Worm (Caenorhabditis elegans) whole organism, L4 larva: ENCODE results near the gene F42A9.17.
A peak's percentile ranks its signal among the peaks of the same experiment; 100 is the strongest.

ENCODE experiments used
- F37D6.2 ChIP-seq: sonication (generic microtip); optimal IDR thresholded peaks from 2 replicates; lab custom pipeline; 2016; ENCODE audit warnings: mild to moderate bottlenecking, missing genetic modification characterization, missing compliant biosample characterization
- R02D3.7 ChIP-seq: fragments of 150-350 bp; sonication (generic microtip); optimal IDR thresholded peaks from 3 replicates; lab custom pipeline; 2014; ENCODE audit warnings: missing biosample characterization, missing genetic modification characterization
- T26A8.4 ChIP-seq: fragments of 200-800 bp; sonication (Bioruptor generic); IDR thresholded peaks from 2 replicates; pipeline ENCODE4 v1.3.6; 2022; ENCODE audit warnings: missing genetic modification characterization, missing compliant biosample characterization
- Y48G9A.11 ChIP-seq: fragments of 200-800 bp; sonication (Bioruptor generic); IDR thresholded peaks from 2 replicates; pipeline ENCODE4 v1.3.6; 2022; ENCODE audit warnings: missing genetic modification reagents, missing genetic modification characterization, missing compliant biosample characterization
- aha-1 ChIP-seq: fragments of 150-350 bp; peaks from one replicate; lab custom pipeline; 2014; ENCODE audit warnings: missing biosample characterization, missing genetic modification characterization
- ceh-32 ChIP-seq: sonication (generic microtip); optimal IDR thresholded peaks from 2 replicates; lab custom pipeline; 2016; ENCODE audit warnings: mild to moderate bottlenecking, missing genetic modification characterization, missing compliant biosample characterization; ENCODE audit not compliant: poor library complexity
- ceh-62 ChIP-seq: sonication (generic microtip); optimal IDR thresholded peaks from 2 replicates; lab custom pipeline; 2017; ENCODE audit warnings: missing biosample characterization, missing genetic modification characterization
- cey-2 ChIP-seq: sonication (generic microtip); optimal IDR thresholded peaks from 3 replicates; lab custom pipeline; 2017; ENCODE audit warnings: missing genetic modification characterization, mild to moderate bottlenecking, missing compliant biosample characterization, antibody characterized with exemption, borderline replicate concordance; ENCODE audit not compliant: insufficient read depth
- ctbp-1 ChIP-seq: fragments of 200-800 bp; sonication (Bioruptor generic); IDR thresholded peaks from 2 replicates; pipeline ENCODE4 v1.3.6; 2022; ENCODE audit warnings: missing genetic modification reagents, missing genetic modification characterization, missing compliant biosample characterization
- egl-27 ChIP-seq: sonication (generic microtip); optimal IDR thresholded peaks from 3 replicates; lab custom pipeline; 2017; ENCODE audit warnings: missing biosample characterization, missing genetic modification reagents, missing genetic modification characterization
- egl-43 ChIP-seq: fragments of 200-800 bp; sonication (Bioruptor generic); IDR thresholded peaks from 2 replicates; pipeline ENCODE4 v1.3.6; 2022; ENCODE audit warnings: missing genetic modification reagents, missing genetic modification characterization, missing compliant biosample characterization
- fkh-10 ChIP-seq: fragments of 150-350 bp; optimal IDR thresholded peaks from 2 replicates; lab custom pipeline; 2014; ENCODE audit warnings: missing biosample characterization, missing genetic modification reagents, missing genetic modification characterization
- hlh-11 ChIP-seq: fragments of 200-800 bp; sonication (Bioruptor generic); optimal IDR thresholded peaks from 2 replicates; lab custom pipeline; 2018; ENCODE audit warnings: mild to moderate bottlenecking, missing genetic modification characterization, missing compliant biosample characterization
- hlh-30 ChIP-seq: sonication (generic microtip); optimal IDR thresholded peaks from 2 replicates; lab custom pipeline; 2017; ENCODE audit warnings: antibody characterized with exemption, mild to moderate bottlenecking, missing genetic modification characterization, missing compliant biosample characterization; ENCODE audit not compliant: insufficient read depth
- hmg-1.1 ChIP-seq: fragments of 200-800 bp; sonication (Bioruptor generic); IDR thresholded peaks from 2 replicates; pipeline ENCODE4 v1.3.6; 2022; ENCODE audit warnings: missing genetic modification reagents, missing genetic modification characterization, missing compliant biosample characterization
- lim-7 ChIP-seq: fragments of 200-800 bp; sonication (Bioruptor generic); IDR thresholded peaks from 2 replicates; pipeline ENCODE4 v1.3.6; 2022; ENCODE audit warnings: missing genetic modification characterization, missing compliant biosample characterization
- lin-13 ChIP-seq: fragments of 150-350 bp; optimal IDR thresholded peaks from 2 replicates; lab custom pipeline; 2014; ENCODE audit warnings: missing biosample characterization, missing genetic modification reagents, missing genetic modification characterization
- lsy-2 ChIP-seq, 2 experiments: fragments of 150-350 bp in 1 of 2; sonication (generic microtip) in 1 of 2; optimal IDR thresholded peaks; 2 replicates each; lab custom pipeline; 2014 to 2017; ENCODE audit warnings: missing biosample characterization in 2 of 2, missing genetic modification characterization in 2 of 2
- mdl-1 ChIP-seq, 2 experiments: fragments of 150-350 bp in 1 of 2; sonication (generic microtip) in 1 of 2; optimal IDR thresholded peaks; 2 replicates each; lab custom pipeline; 2014 to 2017; ENCODE audit warnings: missing biosample characterization in 2 of 2, missing genetic modification characterization in 2 of 2
- mdt-29 ChIP-seq: fragments of 200-800 bp; sonication (Bioruptor generic); IDR thresholded peaks from 2 replicates; pipeline ENCODE4 v1.3.6; 2022; ENCODE audit warnings: missing genetic modification reagents, missing genetic modification characterization, missing compliant biosample characterization
- mep-1 ChIP-seq: fragments of 150-350 bp; sonication (generic microtip); optimal IDR thresholded peaks from 3 replicates; lab custom pipeline; 2014; ENCODE audit warnings: missing biosample characterization, missing genetic modification characterization
- mes-2 ChIP-seq: sonication (generic microtip); optimal IDR thresholded peaks from 2 replicates; lab custom pipeline; 2016; ENCODE audit warnings: missing genotype, mild to moderate bottlenecking, missing genetic modification characterization, missing compliant biosample characterization; ENCODE audit not compliant: poor library complexity, severe bottlenecking
- nhr-11 ChIP-seq: fragments of 150-350 bp; optimal IDR thresholded peaks from 2 replicates; lab custom pipeline; 2014; ENCODE audit warnings: missing biosample characterization, missing genetic modification characterization
- nhr-237 ChIP-seq: sonication (generic microtip); optimal IDR thresholded peaks from 2 replicates; lab custom pipeline; 2017; ENCODE audit warnings: missing biosample characterization, missing genetic modification characterization
- nhr-25 ChIP-seq: sonication (generic microtip); optimal IDR thresholded peaks from 2 replicates; lab custom pipeline; 2017; ENCODE audit warnings: missing genetic modification characterization, mild to moderate bottlenecking, missing compliant biosample characterization, antibody characterized with exemption, moderate library complexity, borderline replicate concordance; ENCODE audit not compliant: insufficient read depth
- nhr-28 ChIP-seq: fragments of 150-350 bp; optimal IDR thresholded peaks from 2 replicates; lab custom pipeline; 2014; ENCODE audit warnings: missing biosample characterization, missing genetic modification characterization
- nhr-42 ChIP-seq: fragments of 200-800 bp; sonication (Bioruptor generic); IDR thresholded peaks from 2 replicates; pipeline ENCODE4 v1.3.6; 2022; ENCODE audit warnings: missing genetic modification characterization, missing compliant biosample characterization
- nhr-6 ChIP-seq: fragments of 150-350 bp; optimal IDR thresholded peaks from 2 replicates; lab custom pipeline; 2014; ENCODE audit warnings: missing biosample characterization, missing genetic modification characterization
- nhr-76 ChIP-seq: fragments of 150-350 bp; optimal IDR thresholded peaks from 2 replicates; lab custom pipeline; 2014; ENCODE audit warnings: missing biosample characterization, missing genetic modification characterization
- nhr-77 ChIP-seq: fragments of 150-350 bp; optimal IDR thresholded peaks from 2 replicates; lab custom pipeline; 2014; ENCODE audit warnings: missing biosample characterization, missing genetic modification characterization
- pha-4 ChIP-seq, 2 experiments: fragments of 150-350 bp in 1 of 2; fragments of 200-800 bp in 1 of 2; sonication (Bioruptor generic) in 1 of 2; IDR thresholded peaks in 1 of 2; optimal IDR thresholded peaks in 1 of 2; 2 replicates each; pipeline versions ENCODE4 v1.3.6 to Lab custom; 2014 to 2022; ENCODE audit warnings: missing genetic modification characterization in 2 of 2, missing genetic modification reagents in 2 of 2, missing biosample characterization in 1 of 2, missing compliant biosample characterization in 1 of 2
- pqm-1 ChIP-seq: sonication (generic microtip); optimal IDR thresholded peaks from 2 replicates; lab custom pipeline; 2017; ENCODE audit warnings: missing biosample characterization, missing genetic modification characterization
- rbr-2 ChIP-seq: sonication (generic microtip); optimal IDR thresholded peaks from 2 replicates; lab custom pipeline; 2016; ENCODE audit warnings: missing genotype, missing genetic modification characterization, missing compliant biosample characterization
- set-16 ChIP-seq: fragments of 200-800 bp; sonication (Bioruptor generic); IDR thresholded peaks from 2 replicates; pipeline ENCODE4 v1.3.6; 2022; ENCODE audit warnings: missing genetic modification reagents, missing genetic modification characterization, missing compliant biosample characterization
- skn-1 ChIP-seq: fragments of 150-350 bp; optimal IDR thresholded peaks from 2 replicates; lab custom pipeline; 2014; ENCODE audit warnings: missing biosample characterization, missing genetic modification characterization
- snpc-4 ChIP-seq: fragments of 150-350 bp; optimal IDR thresholded peaks from 2 replicates; lab custom pipeline; 2014; ENCODE audit warnings: missing biosample characterization, missing genetic modification characterization
- spr-1 ChIP-seq: sonication (generic microtip); optimal IDR thresholded peaks from 2 replicates; lab custom pipeline; 2016; ENCODE audit warnings: mild to moderate bottlenecking, missing genetic modification characterization, missing compliant biosample characterization
- unc-39 ChIP-seq: sonication (generic microtip); optimal IDR thresholded peaks from 2 replicates; lab custom pipeline; 2017; ENCODE audit warnings: missing biosample characterization, missing genetic modification characterization
- unc-62 ChIP-seq, 3 experiments: fragments of 150-350 bp in 1 of 3; sonication (generic microtip); optimal IDR thresholded peaks in 2 of 3; peaks in 1 of 3; 1 replicate in 1 of 3; 2 replicates in 2 of 3; lab custom pipeline; 2014 to 2017; ENCODE audit warnings: missing biosample characterization in 3 of 3, missing genetic modification characterization in 3 of 3, missing genetic modification reagents in 3 of 3, missing genotype in 1 of 3
- vab-7 ChIP-seq: fragments of 200-800 bp; sonication (Bioruptor generic); IDR thresholded peaks from 2 replicates; pipeline ENCODE4 v1.3.6; 2022; ENCODE audit warnings: missing genetic modification reagents, missing genetic modification characterization, missing compliant biosample characterization
- zag-1 ChIP-seq: fragments of 150-350 bp; optimal IDR thresholded peaks from 2 replicates; lab custom pipeline; 2014; ENCODE audit warnings: missing biosample characterization, missing genetic modification characterization
- zfp-3 ChIP-seq: fragments of 200-800 bp; sonication (Bioruptor generic); conservative IDR thresholded peaks from 2 replicates; pipeline ENCODE4 v1.3.6; 2022; ENCODE audit warnings: missing genetic modification reagents, missing genetic modification characterization, missing compliant biosample characterization
- ztf-11 ChIP-seq: fragments of 150-350 bp; optimal IDR thresholded peaks from 2 replicates; lab custom pipeline; 2014; ENCODE audit warnings: missing biosample characterization, missing genetic modification characterization

F42A9.17 gene

DNA sequence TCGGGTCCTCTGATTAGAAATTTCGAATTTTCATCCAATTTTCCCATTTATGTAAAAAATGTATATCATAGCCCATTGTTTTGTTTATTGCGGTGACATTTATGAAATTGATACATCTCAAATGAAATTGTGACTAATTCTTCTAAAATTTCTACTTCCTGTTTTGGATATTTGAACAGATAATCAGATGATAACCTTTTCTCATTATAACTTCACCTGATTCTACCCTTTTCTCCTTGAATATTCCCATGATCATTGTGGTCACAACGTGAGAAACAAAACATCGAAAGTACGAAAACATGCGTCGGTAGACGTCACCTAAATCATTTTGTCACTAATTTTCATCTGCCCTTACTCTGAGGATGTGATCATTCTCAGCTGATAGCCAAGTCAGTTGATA lies 18.5 kb upstream of the F42A9.17 start:
- TF ChIP-seq hlh-30 (tag; lab: Kevin White, UChicago) = peak; percentile 29
- TF ChIP-seq aha-1 (tag; lab: Kevin White, UChicago) = no peak

DNA sequence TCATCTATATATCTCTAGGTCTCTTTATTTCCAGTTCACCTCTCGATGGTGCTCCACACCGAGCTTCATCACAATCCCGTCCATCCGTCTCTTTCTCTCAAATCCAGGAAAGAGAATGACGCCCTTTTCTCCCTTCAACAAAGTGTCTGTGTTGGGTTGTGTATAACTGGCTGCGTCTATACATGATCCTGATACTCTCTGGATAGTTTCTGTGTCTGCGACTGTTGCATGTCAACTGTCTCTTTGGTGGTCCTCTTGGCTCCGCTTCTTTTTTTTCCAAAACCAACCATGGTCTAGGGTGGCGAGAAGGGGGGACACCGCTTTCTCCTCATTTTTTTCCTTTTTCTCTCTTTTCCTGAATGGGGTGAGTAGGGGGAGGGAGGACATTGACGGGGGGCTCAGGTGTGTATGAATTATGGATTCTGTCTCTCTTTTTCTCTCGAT lies 17.9 kb upstream of the F42A9.17 start:
- TF ChIP-seq lsy-2 (tag; optimal IDR thresholded peaks at IDR 0.05; lab: Kevin White, UChicago) (peak; percentile 29 to 50), mes-2 (tag; lab: Kevin White, UChicago) (peak; percentile 14), fkh-10 (peak; percentile 7), ztf-11 (tag; lab: Kevin White, UChicago) (no peak), mep-1 (tag; lab: Kevin White, UChicago) (peak; percentile 57), hlh-11 (tag; lab: Kevin White, UChicago) (peak; percentile 51), set-16 (GFP tag; lab: Robert Waterston, UW) (peak; percentile 37; the same call in 1 of the 2 replicates), hmg-1.1 (GFP tag; lab: Robert Waterston, UW) (peak; percentile 68), rbr-2 (tag; lab: Kevin White, UChicago) (peak; percentile 50), R02D3.7 (tag; lab: Kevin White, UChicago) (no peak), unc-39 (tag; lab: Kevin White, UChicago) (no peak), hlh-30 (tag; lab: Kevin White, UChicago) (peak; percentile 33), unc-62 (GFP tag; optimal IDR thresholded peaks at IDR 0.05 in 1 of 2; lab: Kevin White, UChicago) (peak in 1 of 2 experiments; percentile 96), unc-62 (tag; optimal IDR thresholded peaks at IDR 0.05; lab: Kevin White, UChicago) (no peak), lin-13 (GFP tag; lab: Kevin White, UChicago) (no peak), nhr-11 (tag; lab: Kevin White, UChicago) (peak; percentile 37), ctbp-1 (GFP tag; lab: Robert Waterston, UW) (peak; percentile 55; the same call in 1 of the 2 replicates), aha-1 (tag; lab: Kevin White, UChicago) (peak; percentile 95)

DNA sequence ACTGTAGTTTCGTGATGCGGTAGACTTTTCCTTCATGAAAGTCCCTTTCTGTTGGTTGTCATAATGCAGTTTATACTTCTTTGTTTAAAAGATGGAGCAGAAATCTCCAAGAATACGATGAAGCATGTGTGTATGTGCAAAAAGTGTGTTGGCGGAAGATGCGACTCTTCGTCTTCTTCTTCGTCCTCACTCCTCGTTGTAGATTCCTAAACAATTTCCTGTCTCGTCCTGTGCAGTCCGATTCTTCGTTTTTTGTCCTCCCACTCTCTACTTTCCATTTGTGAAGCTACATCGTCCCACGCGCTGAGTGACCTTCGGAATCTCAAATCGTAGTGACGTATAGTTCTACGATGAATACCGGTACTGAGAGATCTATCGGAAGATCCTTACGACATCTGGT lies 16.5 kb upstream of the F42A9.17 start:
- no peak for TF ChIP-seq Y48G9A.11 (GFP tag; lab: Robert Waterston, UW)
- TF ChIP-seq nhr-28 = no peak
- no peak for TF ChIP-seq vab-7 (GFP tag; lab: Robert Waterston, UW)
- TF ChIP-seq spr-1 (tag; lab: Kevin White, UChicago) = no peak
- TF ChIP-seq R02D3.7 (tag; lab: Kevin White, UChicago) = no peak
- TF ChIP-seq mdt-29 (GFP tag; lab: Robert Waterston, UW) = no peak
- TF ChIP-seq nhr-76 (tag; lab: Kevin White, UChicago) = no peak
- no peak for TF ChIP-seq zfp-3 (GFP tag; lab: Robert Waterston, UW)
- TF ChIP-seq nhr-237 = no peak
- no peak for TF ChIP-seq nhr-6
- TF ChIP-seq mdl-1 (tag; optimal IDR thresholded peaks at IDR 0.05; lab: Kevin White, UChicago) = no peak
- no peak for TF ChIP-seq skn-1 (tag; lab: Kevin White, UChicago)
- no peak for TF ChIP-seq rbr-2 (tag; lab: Kevin White, UChicago)
- TF ChIP-seq egl-27 = no peak
- TF ChIP-seq cey-2 (tag; lab: Kevin White, UChicago) = no peak
- no peak for TF ChIP-seq fkh-10
- no peak for TF ChIP-seq mep-1 (tag; lab: Kevin White, UChicago)
- no peak for TF ChIP-seq F37D6.2 (tag; lab: Kevin White, UChicago)
- TF ChIP-seq, all 104 proteins: peak for 0

DNA sequence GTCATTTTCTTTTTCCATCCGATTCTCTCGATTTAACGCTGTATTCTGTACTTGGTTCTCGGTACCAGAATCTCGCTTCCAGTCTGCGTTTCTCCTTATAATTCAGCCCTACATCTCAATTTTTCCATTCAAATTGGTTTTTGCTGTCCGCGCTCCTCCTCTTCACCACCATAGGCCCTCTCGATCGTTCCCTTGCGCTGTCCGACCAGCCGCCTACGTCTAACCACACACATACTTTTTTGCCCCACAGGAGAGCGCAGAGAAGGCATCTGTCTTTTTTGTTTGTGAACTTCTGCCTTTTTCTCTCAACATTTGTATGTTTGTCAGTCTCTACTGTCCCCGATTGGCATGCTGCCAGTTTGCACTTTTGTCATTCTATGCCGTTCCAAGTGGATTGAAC lies 15.6 kb upstream of the F42A9.17 start, which contains the start of gene F42A9.11:
Gene F42A9.11, plus strand, starts transcription at position 310 of the 400 bp plus-strand sequence.
- TF ChIP-seq ceh-32 (tag; lab: Kevin White, UChicago) (no peak), unc-39 (tag; lab: Kevin White, UChicago) (no peak), ceh-62 (tag; lab: Kevin White, UChicago) (no peak), T26A8.4 (GFP tag; lab: Robert Waterston, UW) (peak; percentile 51; the same call in 1 of the 2 replicates), rbr-2 (tag; lab: Kevin White, UChicago) (peak; percentile 4), nhr-77 (tag; lab: Kevin White, UChicago) (no peak), set-16 (GFP tag; lab: Robert Waterston, UW) (0 out of 2 replicates have a peak, but pooled peaks have one; percentile 20), R02D3.7 (tag; lab: Kevin White, UChicago) (no peak), hmg-1.1 (GFP tag; lab: Robert Waterston, UW) (peak; percentile 52; the same call in 1 of the 2 replicates), egl-43 (GFP tag; lab: Robert Waterston, UW) (peak; percentile 43; the same call in 1 of the 2 replicates), snpc-4 (tag; lab: Kevin White, UChicago) (no peak), mep-1 (tag; lab: Kevin White, UChicago) (peak; percentile 51), nhr-25 (tag; lab: Kevin White, UChicago) (peak; percentile 28), nhr-42 (GFP tag; lab: Robert Waterston, UW) (no peak), zag-1 (tag; lab: Kevin White, UChicago) (no peak), unc-62 (GFP tag; optimal IDR thresholded peaks at IDR 0.05 in 1 of 2; lab: Kevin White, UChicago) (peak in 1 of 2 experiments; percentile 79), unc-62 (tag; optimal IDR thresholded peaks at IDR 0.05; lab: Kevin White, UChicago) (no peak), pha-4 (GFP tag; IDR thresholded peaks at IDR 0.05; lab: Robert Waterston, UW) (no peak), pha-4 (tag; optimal IDR thresholded peaks at IDR 0.05; lab: Kevin White, UChicago) (no peak), lim-7 (no peak), pqm-1 (tag; lab: Kevin White, UChicago) (no peak)
